Fruit fly (Drosophila melanogaster): Measurements from ENCODE around the gene CG7384.

Gene CG7384

DNA sequence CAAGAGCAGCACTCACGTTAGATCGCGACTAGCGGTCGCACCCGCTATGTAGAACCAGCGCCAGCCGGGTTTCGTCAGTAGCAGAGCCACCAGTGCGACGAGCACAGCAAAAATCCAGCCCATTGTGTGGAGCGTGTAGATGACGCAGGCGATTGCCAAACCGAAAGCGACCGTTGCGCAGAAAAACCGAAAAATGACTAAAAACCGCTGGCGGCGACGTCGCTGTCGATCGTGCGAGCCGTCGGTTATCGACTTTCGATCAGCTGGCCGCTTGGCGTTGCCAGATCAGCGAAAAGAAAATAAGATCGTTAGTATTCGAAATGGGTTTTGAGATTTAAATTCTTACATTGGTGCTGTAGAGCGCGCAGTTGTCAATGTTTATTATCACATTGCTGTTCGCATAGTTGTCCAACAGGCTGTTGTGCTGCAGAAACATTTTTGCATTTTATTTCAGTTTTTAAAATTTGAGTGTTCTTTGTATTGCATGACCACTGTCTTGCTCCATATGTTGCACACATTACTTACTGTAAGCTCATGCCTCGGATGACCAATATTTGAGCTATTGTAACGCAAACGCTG lies 6.3 kb upstream of the CG7384 start (continued):
- TF ChIP-seq ase (GFP tag; IDR thresholded peaks at IDR 0.05) (no peak), CG3838 (GFP tag; optimal IDR thresholded peaks at IDR 0.05) (no peak), Doc2 (GFP tag; IDR thresholded peaks at IDR 0.05) (no peak), CG15073 (GFP tag; optimal IDR thresholded peaks at IDR 0.05) (no peak), rib (GFP tag; IDR thresholded peaks at IDR 0.05) (peak; percentile 53; the same call in 1 of the 2 replicates), CG5245 (GFP tag; optimal IDR thresholded peaks at IDR 0.05) (no peak), CG13123 (GFP tag; optimal IDR thresholded peaks at IDR 0.05) (no peak), zfh1 (GFP tag; IDR thresholded peaks at IDR 0.05) (peak; percentile 19; the same call in 1 of the 3 replicates), pzg (GFP tag; optimal IDR thresholded peaks at IDR 0.05) (peak; percentile 44), Mes4 (GFP tag; optimal IDR thresholded peaks at IDR 0.05) (no peak), knrl (GFP tag; IDR thresholded peaks at IDR 0.05; ENCODE audit: partially characterized antibody) (no peak; the same call in 2 of the 3 replicates), chinmo (GFP tag; IDR thresholded peaks at IDR 0.05; ENCODE audit: partially characterized antibody) (0 out of 4 replicates have a peak, but pooled peaks have one; percentile 45), toy (GFP tag; IDR thresholded peaks at IDR 0.05) (no peak), CG9932 (GFP tag; IDR thresholded peaks at IDR 0.05) (peak; percentile 36; the same call in 1 of the 2 replicates), usp (GFP tag; optimal IDR thresholded peaks at IDR 0.05) (no peak), ham (GFP tag; IDR thresholded peaks at IDR 0.05) (no peak), al (GFP tag; IDR thresholded peaks at IDR 0.05) (no peak; the same call in 1 of the 2 replicates), CG32532 (GFP tag; IDR thresholded peaks at IDR 0.05) (peak; percentile 36; the same call in 1 of the 2 replicates), YL-1 (GFP tag; optimal IDR thresholded peaks at IDR 0.05) (no peak), dimm (GFP tag; IDR thresholded peaks at IDR 0.05) (no peak), CG7357 (GFP tag; IDR thresholded peaks at IDR 0.05) (no peak), CG7839 (tag; optimal IDR thresholded peaks at IDR 0.05) (peak; percentile 22), ab (GFP tag; optimal IDR thresholded peaks at IDR 0.05) (no peak), bbx (GFP tag; IDR thresholded peaks at IDR 0.05; ENCODE audit: partially characterized antibody) (peak; percentile 48; the same call in 1 of the 2 replicates), lov (optimal IDR thresholded peaks at IDR 0.05) (no peak), lov (GFP tag; IDR thresholded peaks at IDR 0.05) (no peak), sob (GFP tag; IDR thresholded peaks at IDR 0.05) (peak; percentile 38; the same call in 1 of the 2 replicates), D19A (tag; optimal IDR thresholded peaks at IDR 0.05) (no peak), lmd (GFP tag; IDR thresholded peaks at IDR 0.05) (peak; percentile 50), CoRest (tag; optimal IDR thresholded peaks at IDR 0.05) (peak; percentile 40), HLH3B (GFP tag; IDR thresholded peaks at IDR 0.05) (no peak; the same call in 1 of the 2 replicates), tll (GFP tag; optimal IDR thresholded peaks at IDR 0.05) (no peak), dm (GFP tag; optimal IDR thresholded peaks at IDR 0.05) (peak; percentile 11), btn (GFP tag; optimal IDR thresholded peaks at IDR 0.05) (no peak), crol (GFP tag; IDR thresholded peaks at IDR 0.05) (no peak), CG12155 (GFP tag; optimal IDR thresholded peaks at IDR 0.05) (no peak), CG10366 (GFP tag; IDR thresholded peaks at IDR 0.05) (peak; percentile 30; the same call in 1 of the 2 replicates), ara (GFP tag; IDR thresholded peaks at IDR 0.05) (0 out of 2 replicates have a peak, but pooled peaks have one; percentile 26), CG10654 (GFP tag; optimal IDR thresholded peaks at IDR 0.05) (no peak), Ravus (GFP tag; IDR thresholded peaks at IDR 0.05) (no peak), CG17829 (tag; optimal IDR thresholded peaks at IDR 0.05) (no peak), gro (GFP tag; optimal IDR thresholded peaks at IDR 0.05) (peak; percentile 23), CG18476 (GFP tag; optimal IDR thresholded peaks at IDR 0.05) (peak; percentile 36), CG11085 (GFP tag; IDR thresholded peaks at IDR 0.05) (no peak), stwl (tag; optimal IDR thresholded peaks at IDR 0.05) (no peak), Awh (GFP tag; IDR thresholded peaks at IDR 0.05) (0 out of 2 replicates have a peak, but pooled peaks have one; percentile 55), NK7.1 (GFP tag; optimal IDR thresholded peaks at IDR 0.05) (peak; percentile 21), Side (GFP tag; optimal IDR thresholded peaks at IDR 0.05) (peak; percentile 27), Atf6 (GFP tag; IDR thresholded peaks at IDR 0.05) (peak; percentile 71; the same call in 1 of the 2 replicates), bsh (GFP tag; optimal IDR thresholded peaks at IDR 0.05) (peak; percentile 15 to 54), cato (GFP tag; optimal IDR thresholded peaks at IDR 0.05; ENCODE audit: borderline replicate concordance) (no peak)
